Worm (Caenorhabditis elegans) whole organism, L1 larva: ENCODE results near the gene idpc-1.

Experiments
- ama-1 ChIP-seq: fragments of 150-350 bp; optimal IDR thresholded peaks from 2 replicates; lab custom pipeline; 2014
- ceh-82 ChIP-seq, 3 experiments: fragments of 150-350 bp in 1 of 3; sonication (generic microtip) in 2 of 3; optimal IDR thresholded peaks; 2 replicates each; lab custom pipeline; 2014 to 2017; ENCODE audit warnings: missing biosample characterization in 3 of 3, missing genetic modification characterization in 3 of 3
- egl-27 ChIP-seq, 2 experiments: fragments of 150-350 bp in 1 of 2; sonication (generic microtip); optimal IDR thresholded peaks; 3 replicates each; lab custom pipeline; 2017 to 2018; ENCODE audit warnings: missing biosample characterization in 2 of 2, missing genetic modification characterization in 2 of 2, missing genetic modification reagents in 2 of 2
- lir-3 ChIP-seq: sonication (generic microtip); optimal IDR thresholded peaks from 2 replicates; lab custom pipeline; 2016; ENCODE audit warnings: mild to moderate bottlenecking, missing genetic modification characterization, moderate library complexity, missing compliant biosample characterization; ENCODE audit not compliant: poor library complexity
- nhr-28 ChIP-seq: fragments of 150-350 bp; optimal IDR thresholded peaks from 2 replicates; lab custom pipeline; 2014; ENCODE audit warnings: missing biosample characterization, missing genetic modification characterization
- pqm-1 ChIP-seq: sonication (generic microtip); optimal IDR thresholded peaks from 3 replicates; lab custom pipeline; 2017; ENCODE audit warnings: missing biosample characterization, missing genetic modification characterization
- sox-4 ChIP-seq: sonication (generic microtip); optimal IDR thresholded peaks from 2 replicates; lab custom pipeline; 2016; ENCODE audit warnings: missing genetic modification characterization, missing compliant biosample characterization
- unc-130 ChIP-seq: fragments of 150-350 bp; optimal IDR thresholded peaks from 2 replicates; lab custom pipeline; 2017; ENCODE audit warnings: missing biosample characterization, missing genetic modification characterization, inconsistent platforms

DNA sequence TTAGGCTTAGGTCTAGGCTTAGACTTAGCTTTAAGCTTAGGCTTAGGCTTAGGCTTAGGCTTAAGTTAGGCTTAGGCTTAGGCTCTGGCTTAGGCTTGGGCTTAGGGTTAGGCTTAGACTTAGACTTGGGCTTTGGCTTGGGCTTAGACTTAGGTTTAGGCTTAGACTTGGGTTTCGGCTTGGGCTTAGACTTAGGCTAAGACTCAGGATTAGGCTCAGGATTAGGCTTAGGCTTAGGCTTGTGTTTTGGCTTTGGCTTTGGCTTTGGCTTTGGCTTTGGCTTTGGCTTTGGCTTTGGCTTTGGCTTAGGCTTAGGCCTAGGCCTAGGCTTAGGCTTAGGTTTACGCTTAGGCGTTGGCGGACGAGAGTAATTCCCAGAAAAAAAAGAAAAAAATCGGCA is 7.5 kb upstream of the idpc-1 start:
- no peak for TF ChIP-seq lir-3 (tag; lab: Kevin White, UChicago)
- TF ChIP-seq nhr-28: no peak
- TF ChIP-seq ceh-82 (tag; optimal IDR thresholded peaks at IDR 0.05; lab: Kevin White, UChicago): no peak
- no peak for TF ChIP-seq egl-27 (tag; optimal IDR thresholded peaks at IDR 0.05; lab: Kevin White, UChicago)
- no peak for TF ChIP-seq pqm-1 (tag; lab: Kevin White, UChicago)
- no peak for TF ChIP-seq unc-130
- no peak for TF ChIP-seq sox-4 (tag; lab: Kevin White, UChicago)
- no peak for TF ChIP-seq ama-1 (lab: Kevin White, UChicago)
